Worm (Caenorhabditis elegans) whole organism, L2 larva: ENCODE data around the gene aqp-2.

Experiments
- lsy-2 ChIP-seq, 2 experiments: fragments of 150-350 bp in 1 of 2; sonication (generic microtip) in 1 of 2; optimal IDR thresholded peaks; 2 replicates each; lab custom pipeline; 2014 to 2017; ENCODE audit warnings: missing biosample characterization in 2 of 2, missing genetic modification characterization in 2 of 2
- nhr-11 ChIP-seq: fragments of 150-350 bp; optimal IDR thresholded peaks from 2 replicates; lab custom pipeline; 2014; ENCODE audit warnings: missing biosample characterization, missing genetic modification characterization
- nhr-77 ChIP-seq: fragments of 150-350 bp; optimal IDR thresholded peaks from 2 replicates; lab custom pipeline; 2014; ENCODE audit warnings: missing biosample characterization, missing genetic modification characterization
- unc-39 ChIP-seq: fragments of 150-350 bp; optimal IDR thresholded peaks from 2 replicates; lab custom pipeline; 2014; ENCODE audit warnings: missing biosample characterization, missing genetic modification characterization
- ztf-1 ChIP-seq: fragments of 200-800 bp; sonication (Bioruptor generic); conservative IDR thresholded peaks from 2 replicates; pipeline ENCODE4 v1.3.6; 2022; ENCODE audit warnings: missing genetic modification characterization, missing compliant biosample characterization
- ztf-11 ChIP-seq: sonication (generic microtip); optimal IDR thresholded peaks from 2 replicates; lab custom pipeline; 2017; ENCODE audit warnings: missing biosample characterization, missing genetic modification characterization
- ztf-4 ChIP-seq: fragments of 150-350 bp; optimal IDR thresholded peaks from 2 replicates; lab custom pipeline; 2014; ENCODE audit warnings: missing biosample characterization, missing genetic modification characterization

- TF ChIP-seq unc-39 (tag; lab: Kevin White, UChicago) (no peak), lsy-2 (tag; optimal IDR thresholded peaks at IDR 0.05; lab: Kevin White, UChicago) (no peak), nhr-77 (tag; lab: Kevin White, UChicago) (no peak), ztf-11 (tag; lab: Kevin White, UChicago) (no peak), nhr-11 (no peak), ztf-4 (no peak), ztf-1 (GFP tag; lab: Robert Waterston, UW) (no peak)
Observed at ce11 chrII:9262845-9263402, 1.1 kb upstream of the aqp-2 start.
